Worm (Caenorhabditis elegans): ENCODE measurements around the gene clec-214.

DNA sequence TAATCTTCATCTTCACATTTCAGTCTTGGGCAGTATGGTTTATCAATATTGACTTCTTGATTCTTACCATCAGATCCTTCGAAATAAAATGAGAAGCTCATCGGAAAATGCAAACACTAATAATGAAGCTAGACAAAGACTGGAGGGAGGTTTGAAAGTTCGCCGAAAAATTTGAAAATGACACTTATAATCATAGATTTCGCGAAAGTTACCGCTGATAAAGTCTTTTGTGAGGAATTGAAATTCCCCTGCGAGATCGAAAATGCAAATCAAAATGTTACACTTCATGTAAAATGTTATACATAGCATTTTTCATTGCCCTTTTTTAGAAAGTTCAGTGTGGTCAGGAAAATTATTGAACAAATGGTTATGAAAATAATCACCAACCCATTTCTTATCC lies 11.9 kb upstream of the clec-214 start, which contains the start of gene C50E3.7:
- no peak for TF ChIP-seq unc-39 (tag; optimal IDR thresholded peaks at IDR 0.05)
- no peak for TF ChIP-seq nhr-25 (tag; optimal IDR thresholded peaks at IDR 0.05)
- no peak for TF ChIP-seq lin-39 (tag; optimal IDR thresholded peaks at IDR 0.05)
- TF ChIP-seq R02D3.7 (tag; optimal IDR thresholded peaks at IDR 0.05): no peak
- no peak for TF ChIP-seq elt-2 (tag; optimal IDR thresholded peaks at IDR 0.05)
- TF ChIP-seq nhr-237 (tag; optimal IDR thresholded peaks at IDR 0.05): no peak
- no peak for TF ChIP-seq egl-27 (tag; optimal IDR thresholded peaks at IDR 0.05)

Data from whole organism, L3 larva.